Fruit fly (Drosophila melanogaster): Measurements from ENCODE around the gene CG1674.

Gene CG1674

DNA sequence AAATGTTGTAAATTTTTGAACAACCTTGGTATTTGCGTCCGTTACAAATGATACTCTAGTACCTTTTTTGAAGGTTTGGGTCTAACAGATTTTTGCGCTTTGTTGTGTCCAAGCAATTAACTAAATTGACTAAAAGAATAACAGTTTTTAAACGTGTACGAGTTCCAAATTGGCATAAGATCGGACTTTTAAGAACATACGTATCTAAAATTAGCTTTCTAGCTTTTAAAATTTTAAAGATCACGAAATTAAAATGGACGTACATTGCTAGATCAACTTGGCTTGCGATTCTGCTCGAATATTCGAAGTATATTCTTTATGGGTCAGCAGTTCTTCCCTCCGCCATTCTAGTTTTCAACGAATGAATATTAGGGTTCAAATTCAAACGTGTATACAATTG lies at the start of gene CG1674:
TSS of gene CG1674 (plus strand) at position 301 of the 400 bp plus-strand sequence.
- no peak for TF ChIP-seq noc (tag; optimal IDR thresholded peaks at IDR 0.05)

DNA sequence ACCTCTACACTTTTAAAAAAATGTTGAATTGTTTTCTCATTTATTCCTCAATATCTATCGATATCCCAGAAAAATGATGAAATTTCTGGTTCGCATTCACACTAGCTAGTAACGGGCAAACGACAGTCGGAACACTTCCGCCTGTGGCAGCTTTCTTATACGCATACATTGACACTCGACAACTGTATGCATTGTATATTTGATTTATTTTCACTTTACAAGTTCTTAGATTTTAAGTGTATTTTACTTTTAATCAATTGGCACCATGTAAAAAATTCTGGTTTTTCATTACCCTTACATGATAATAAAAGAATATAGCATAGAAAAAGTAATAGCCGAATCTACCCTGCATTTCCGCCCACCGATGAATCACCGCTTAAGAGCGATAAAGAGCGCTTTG lies 49.8 kb upstream of the CG1674 start:
- TF ChIP-seq noc (tag; optimal IDR thresholded peaks at IDR 0.05), result no peak

DNA sequence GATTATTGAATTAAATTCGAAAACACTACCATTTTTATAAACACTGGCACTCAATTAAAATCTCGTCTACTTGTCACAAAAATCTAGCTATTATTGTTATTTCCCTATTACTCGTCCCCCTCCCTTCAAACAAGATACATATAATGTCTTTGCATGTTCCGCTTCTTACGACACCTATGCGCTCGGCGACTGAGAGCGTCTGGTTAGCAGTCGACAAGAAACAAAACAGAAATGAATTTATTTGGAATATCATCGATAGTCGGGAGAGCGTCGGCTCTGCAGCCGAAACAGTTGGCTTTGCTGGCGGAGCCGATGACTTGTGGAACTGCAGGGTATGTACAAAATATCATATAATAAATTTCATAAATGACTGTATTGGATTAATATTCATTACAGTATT lies 48.9 kb upstream of the CG1674 start:
- no peak for TF ChIP-seq noc (tag; optimal IDR thresholded peaks at IDR 0.05)

DNA sequence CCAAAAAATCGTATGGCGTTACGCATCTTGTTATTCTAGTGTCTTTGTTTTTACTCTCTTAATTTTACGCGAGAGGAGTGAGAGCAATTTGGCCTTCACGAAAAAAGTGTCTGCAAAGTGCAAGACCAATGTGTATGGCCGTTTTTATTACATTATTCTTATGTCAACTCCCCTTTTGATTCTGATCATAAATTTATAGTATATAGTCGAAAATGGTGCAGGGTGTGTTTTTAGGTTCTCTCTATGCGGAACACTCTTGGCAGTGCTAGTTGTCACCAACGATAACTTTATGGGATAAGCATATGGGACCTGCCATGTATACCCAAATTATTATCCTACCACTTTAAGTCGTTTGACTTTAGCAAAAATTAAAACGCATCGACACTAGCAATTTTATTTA lies 46.8 kb upstream of the CG1674 start:
- no peak for TF ChIP-seq noc (tag; optimal IDR thresholded peaks at IDR 0.05)

DNA sequence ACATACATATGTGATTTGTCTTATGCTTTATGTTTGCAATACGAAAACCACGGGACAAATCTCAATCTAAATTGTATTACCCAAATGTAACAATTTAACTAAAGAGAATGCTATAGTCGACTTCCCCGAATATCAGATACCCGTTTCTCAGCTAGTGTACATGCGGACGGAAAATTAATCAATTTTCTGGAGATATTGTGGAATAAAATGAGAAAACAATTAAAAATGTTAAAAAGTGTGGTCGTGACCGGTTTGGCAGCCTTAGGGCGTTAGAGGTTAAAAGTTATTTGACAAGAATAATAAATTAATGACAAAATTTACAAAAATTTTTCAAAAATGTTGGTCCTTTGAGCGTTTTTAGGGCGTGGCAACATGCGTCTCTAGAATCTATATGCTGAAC lies 38.0 kb upstream of the CG1674 start:
- TF ChIP-seq noc (tag; optimal IDR thresholded peaks at IDR 0.05), result no peak

DNA sequence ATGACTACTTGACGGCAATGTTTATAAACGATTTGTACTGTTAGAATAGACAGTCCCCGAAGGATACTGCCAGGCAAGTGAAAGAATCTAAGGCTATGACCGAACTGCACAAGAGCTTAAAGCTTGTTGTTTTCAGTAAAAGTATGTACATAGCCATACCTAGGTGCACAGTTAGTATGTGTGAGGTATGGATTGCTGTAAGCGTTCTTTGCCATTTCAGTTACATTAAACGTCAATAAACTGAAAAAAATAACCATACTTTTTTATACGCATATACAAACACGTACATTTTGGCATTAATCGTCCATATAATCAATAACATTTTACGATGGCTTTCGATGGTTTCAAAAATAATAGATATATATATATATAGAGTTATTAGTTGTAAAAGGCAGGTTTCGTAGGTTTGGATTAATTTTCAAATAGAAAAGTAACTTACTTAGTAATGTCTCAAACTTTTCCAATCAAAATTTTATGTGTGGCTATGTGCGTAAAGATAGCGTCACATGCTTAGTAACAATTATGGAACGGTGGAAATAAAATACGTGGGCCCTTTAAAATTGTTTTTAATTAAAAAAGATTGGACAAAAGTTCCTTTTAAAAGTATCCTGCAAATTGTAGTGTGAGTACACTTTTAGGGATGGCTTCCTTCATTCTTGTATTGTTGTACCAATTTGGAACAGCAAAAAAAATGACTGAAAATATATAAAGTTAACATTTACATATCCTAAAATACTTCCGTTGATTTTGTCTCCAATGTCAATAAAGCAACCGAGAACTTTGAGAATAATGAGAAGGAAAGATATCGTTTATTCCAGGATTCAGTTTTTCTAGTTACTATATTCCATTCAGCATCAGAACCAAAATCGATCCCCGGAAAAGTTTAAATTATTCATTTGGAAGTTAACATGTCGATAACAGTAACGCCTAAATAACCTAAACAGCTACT lies 36.9 kb upstream of the CG1674 start, which contains the start of gene Abcd1:
TSS of gene Abcd1 (minus strand) at position 444 of the 949 bp plus-strand sequence.
- no peak for TF ChIP-seq noc (tag; optimal IDR thresholded peaks at IDR 0.05)

DNA sequence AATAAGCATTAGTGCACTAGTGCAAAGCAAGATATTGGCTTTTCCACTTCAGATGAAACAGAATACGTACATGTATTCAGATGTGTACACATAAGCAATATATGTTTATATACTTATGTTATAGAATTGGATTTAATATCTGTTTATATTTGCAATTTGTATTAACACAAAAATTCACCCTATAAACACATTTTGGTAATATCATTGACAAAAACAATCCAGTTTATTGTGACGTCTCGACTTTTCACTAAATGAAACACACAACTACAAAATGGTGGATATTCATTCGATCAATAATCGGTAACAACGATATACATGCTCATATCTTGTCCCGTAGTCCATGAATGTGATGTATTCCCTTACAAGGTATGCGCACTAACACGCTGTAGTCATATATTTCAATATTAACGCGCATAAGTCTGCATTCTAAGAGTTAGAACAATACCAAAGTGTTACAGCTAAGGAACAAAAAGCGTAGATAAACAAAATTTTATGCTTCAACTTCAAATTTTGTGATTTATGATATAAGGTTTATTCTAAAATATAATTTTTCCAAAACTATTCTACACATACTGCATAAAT lies 24.8 kb upstream of the CG1674 start, which contains the start of gene CG31998:
TSS of gene CG31998 (minus strand) at position 275 of the 582 bp plus-strand sequence.
- no peak for TF ChIP-seq noc (tag; optimal IDR thresholded peaks at IDR 0.05)

DNA sequence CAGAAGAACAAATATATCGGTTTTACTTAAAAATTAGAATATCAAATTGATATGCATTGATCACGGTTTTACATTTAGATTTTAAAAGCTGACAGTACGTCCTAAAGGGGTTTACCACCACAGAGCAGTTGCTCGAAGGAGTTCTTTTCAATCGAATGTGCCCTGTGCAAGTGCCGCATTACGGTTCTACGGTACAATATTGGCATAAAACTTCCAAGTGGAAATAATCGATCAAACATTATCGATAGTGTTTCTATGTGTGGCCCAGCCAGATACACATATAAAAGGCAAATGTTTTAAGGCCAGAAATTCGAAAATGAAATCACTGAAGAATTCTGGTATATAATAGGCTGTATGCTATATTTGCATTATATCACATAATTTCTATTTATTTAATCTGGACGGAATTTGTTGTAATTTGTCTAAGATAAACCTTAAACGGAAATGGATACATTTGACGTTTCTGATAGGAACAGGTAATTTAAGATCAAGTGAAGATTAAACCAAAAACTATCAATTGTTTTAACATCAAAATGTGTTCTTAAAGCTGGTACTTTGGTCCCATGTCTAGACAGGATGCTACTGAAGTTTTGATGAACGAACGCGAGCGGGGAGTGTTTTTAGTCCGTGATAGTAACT lies 20.4 kb upstream of the CG1674 start, which contains the start of gene Crk:
TSS of gene Crk (plus strand) at position 214 of the 639 bp plus-strand sequence.
- TF ChIP-seq noc (tag; optimal IDR thresholded peaks at IDR 0.05), result no peak

DNA sequence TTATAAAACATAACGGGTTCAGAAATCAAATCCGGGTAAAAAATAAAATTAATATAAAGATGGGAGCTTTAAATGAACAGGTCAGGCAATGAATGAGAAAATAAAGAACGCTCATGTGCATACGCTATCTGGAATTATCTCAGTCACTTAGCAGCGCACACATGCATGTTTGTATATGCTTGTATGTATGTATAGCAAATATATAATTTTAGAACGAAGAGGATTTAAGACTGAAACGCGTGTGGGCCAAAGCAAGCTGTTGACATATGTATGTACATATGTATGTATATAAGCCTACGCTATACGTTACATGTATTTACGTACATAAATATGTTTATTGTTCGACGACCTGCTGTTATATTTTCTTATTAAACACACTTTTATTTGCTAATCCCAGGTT lies 4.7 kb upstream of the CG1674 start:
- no peak for TF ChIP-seq noc (tag; optimal IDR thresholded peaks at IDR 0.05)

DNA sequence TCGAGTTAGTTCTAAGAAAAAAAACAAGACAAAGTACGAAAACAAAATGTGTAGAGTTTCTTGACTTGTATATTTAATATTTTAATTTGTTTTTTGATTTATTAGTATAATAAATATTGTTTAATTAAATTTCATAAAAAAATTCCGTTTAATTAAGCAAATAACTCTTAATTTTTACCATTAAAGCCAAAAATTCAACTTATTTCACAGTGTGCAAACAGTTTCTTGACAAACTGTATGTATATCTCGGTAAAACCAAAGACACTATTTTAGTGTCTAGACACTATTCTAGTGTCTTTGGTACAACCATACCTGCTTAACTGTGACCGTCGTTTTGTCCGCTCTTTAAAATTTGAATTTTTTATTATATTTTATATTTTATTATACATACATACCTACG lies 3.8 kb upstream of the CG1674 start:
- TF ChIP-seq noc (tag; optimal IDR thresholded peaks at IDR 0.05), result no peak

DNA sequence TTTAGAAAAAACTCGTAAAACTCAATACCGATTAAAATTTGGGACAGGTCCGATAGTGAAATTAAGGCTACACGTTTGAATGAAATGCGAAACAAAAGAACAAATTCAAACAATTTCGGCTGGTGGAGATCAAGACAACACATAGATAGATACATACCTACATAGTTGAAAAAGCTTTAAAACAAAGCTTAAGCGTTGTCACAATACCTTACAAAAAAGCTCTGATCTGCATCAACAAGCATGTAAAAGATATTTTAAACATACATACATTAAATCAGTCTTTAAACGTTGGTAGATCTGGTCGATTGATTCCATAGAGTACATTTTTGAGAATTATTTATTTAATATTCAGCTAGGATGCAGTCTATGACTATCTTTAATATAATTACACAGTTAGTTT lies 2.9 kb upstream of the CG1674 start, which contains the start of the genes CG31999 and yellow-h:
TSS of gene CG31999 (minus strand) at position 101 of the 400 bp plus-strand sequence.
TSS of gene yellow-h (plus strand) at position 275 of the 400 bp plus-strand sequence.
- no peak for TF ChIP-seq noc (tag; optimal IDR thresholded peaks at IDR 0.05)

DNA sequence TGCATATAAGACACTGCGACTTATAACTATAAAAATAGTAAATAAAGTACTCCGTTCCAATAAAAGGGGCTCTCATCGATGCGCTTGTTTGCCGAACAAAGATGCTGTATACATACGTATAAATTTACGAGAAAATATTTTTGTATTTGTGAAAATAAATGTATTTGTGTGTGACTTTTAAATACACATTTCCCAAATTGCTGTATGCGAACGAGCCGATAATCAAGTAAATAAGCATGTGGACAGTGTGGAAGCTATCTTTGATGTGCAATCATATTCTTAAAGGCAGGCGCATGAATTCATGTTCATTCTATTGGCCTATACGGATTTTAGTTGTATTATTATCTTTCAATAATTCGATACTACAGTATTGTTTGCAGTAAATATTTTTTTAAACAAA lies 655 bp downstream of the CG1674 start:
- TF ChIP-seq noc (tag; optimal IDR thresholded peaks at IDR 0.05), result no peak

DNA sequence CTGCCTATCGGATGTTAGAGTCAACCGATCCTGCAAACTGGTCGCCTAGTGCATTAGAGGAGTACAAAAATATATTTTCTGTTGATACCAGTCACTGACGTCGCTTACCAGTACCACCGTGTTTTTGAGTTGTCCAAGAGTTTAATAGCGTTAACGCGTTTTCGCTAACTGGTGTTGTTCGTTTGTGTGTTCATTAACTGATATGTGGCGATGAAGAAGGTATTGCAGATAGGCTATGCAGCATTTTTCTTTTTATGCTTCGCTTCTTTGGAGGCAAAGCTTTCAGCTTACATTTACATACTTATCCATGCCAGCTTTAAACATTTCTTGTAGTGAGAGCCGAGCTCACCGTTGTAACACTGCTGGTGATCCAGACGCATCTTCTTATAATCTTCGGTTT lies 7.9 kb downstream of the CG1674 start:
- TF ChIP-seq noc (tag; optimal IDR thresholded peaks at IDR 0.05), result no peak

DNA sequence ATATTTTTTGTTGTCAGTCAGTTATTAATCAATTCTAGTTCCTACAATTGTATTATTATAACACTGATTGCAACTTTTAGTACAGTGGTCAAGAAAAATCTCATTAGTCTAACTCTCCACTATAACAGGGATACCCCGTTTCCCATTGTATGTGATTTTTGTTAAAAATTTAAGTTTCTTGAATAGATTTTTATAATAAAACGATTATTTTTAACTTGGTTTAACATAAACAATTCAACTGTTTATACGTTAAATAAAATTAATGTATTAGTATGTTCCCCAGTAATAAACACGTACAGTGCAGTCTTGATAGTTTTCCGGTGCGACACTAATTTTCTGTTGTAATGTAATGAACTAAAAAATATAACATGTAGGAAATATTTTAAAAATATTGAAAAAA lies 10.3 kb downstream of the CG1674 start:
- no peak for TF ChIP-seq noc (tag; optimal IDR thresholded peaks at IDR 0.05)

DNA sequence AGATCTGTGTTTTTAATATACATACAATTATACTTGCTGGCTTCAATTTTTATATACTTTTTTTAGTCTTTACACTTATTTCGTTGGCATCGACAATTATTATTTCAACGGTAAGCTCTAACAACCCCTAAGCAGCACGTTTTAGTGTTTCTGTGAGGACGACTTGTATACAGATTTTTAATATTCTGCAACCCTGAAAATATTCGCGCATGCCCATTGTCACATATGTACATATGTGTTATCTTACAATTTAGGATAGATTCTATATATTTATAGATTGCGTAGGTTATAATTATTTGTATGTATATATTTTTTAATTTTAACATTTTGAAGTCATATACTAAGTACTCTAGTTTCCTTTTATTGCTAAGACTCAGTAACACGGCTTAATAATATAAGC lies 22.6 kb downstream of the CG1674 start, which contains the start of gene dpr7:
TSS of gene dpr7 (minus strand) at position 154 of the 400 bp plus-strand sequence.
- no peak for TF ChIP-seq noc (tag; optimal IDR thresholded peaks at IDR 0.05)

DNA sequence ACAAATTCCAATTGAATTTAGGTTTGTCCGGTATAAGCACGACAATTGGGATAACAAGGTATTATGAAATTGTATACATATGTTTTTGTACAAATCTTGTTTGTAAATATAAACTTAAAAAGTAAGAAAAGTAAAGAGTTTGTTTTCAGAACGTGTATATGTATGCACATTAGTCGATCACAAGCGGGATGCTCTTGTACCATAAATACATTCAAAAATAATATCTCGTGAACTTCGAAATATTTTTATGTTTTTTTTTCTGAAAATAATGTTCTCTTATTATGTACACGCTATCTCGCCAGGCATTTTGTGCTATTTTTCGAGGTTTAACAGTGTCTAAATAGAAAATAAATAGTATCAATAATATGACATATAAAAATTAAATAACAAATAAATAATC lies 24.2 kb downstream of the CG1674 start, which contains the start of gene RhoGAP102A:
TSS of gene RhoGAP102A (plus strand) at position 301 of the 400 bp plus-strand sequence.
- TF ChIP-seq noc (tag; optimal IDR thresholded peaks at IDR 0.05), result no peak
